Fruit fly (Drosophila melanogaster) whole organism, pupa: ENCODE data around the gene XNP.
A peak's percentile ranks its signal among the peaks of the same experiment; 100 is the strongest.

Experiments used
- CG10348 ChIP-seq: fragments of 200-800 bp; sonication (Bioruptor generic); IDR thresholded peaks from 2 replicates; pipeline ENCODE4 v1.3.6; 2022; ENCODE audit warnings: missing biosample characterization, missing genetic modification characterization
- CG12605 ChIP-seq: fragments of 200-800 bp; sonication (Bioruptor generic); IDR thresholded peaks from 2 replicates; pipeline ENCODE4 v1.3.6; 2022; ENCODE audit warnings: missing biosample characterization, missing genetic modification characterization
- CG13204 ChIP-seq: fragments of 200-800 bp; sonication (Bioruptor generic); optimal IDR thresholded peaks from 2 replicates; lab custom pipeline; 2018; ENCODE audit warnings: missing biosample characterization, mild to moderate bottlenecking, missing genetic modification characterization, moderate library complexity
- CG14655 ChIP-seq: fragments of 200-800 bp; sonication (Bioruptor generic); optimal IDR thresholded peaks from 3 replicates; lab custom pipeline; 2017; ENCODE audit warnings: mild to moderate bottlenecking, missing biosample characterization, missing genetic modification reagents, missing genetic modification characterization
- CG15710 ChIP-seq: fragments of 200-800 bp; sonication (Bioruptor generic); optimal IDR thresholded peaks from 2 replicates; lab custom pipeline; 2018; ENCODE audit warnings: missing biosample characterization, mild to moderate bottlenecking, missing genetic modification characterization, moderate library complexity
- CG17806 ChIP-seq: fragments of 200-800 bp; sonication (Bioruptor generic); optimal IDR thresholded peaks from 2 replicates; lab custom pipeline; 2018; ENCODE audit warnings: missing biosample characterization, mild to moderate bottlenecking, missing genetic modification characterization, moderate library complexity
- CG32121 ChIP-seq: fragments of 200-800 bp; sonication (Bioruptor generic); IDR thresholded peaks from 2 replicates; pipeline ENCODE4 v1.3.6; 2022; ENCODE audit warnings: missing biosample characterization, missing genetic modification characterization
- CG34367 ChIP-seq: fragments of 200-800 bp; sonication (Bioruptor generic); optimal IDR thresholded peaks from 2 replicates; lab custom pipeline; 2018; ENCODE audit warnings: missing biosample characterization, mild to moderate bottlenecking, missing genetic modification characterization
- CG4496 ChIP-seq: fragments of 200-800 bp; sonication (Bioruptor generic); IDR thresholded peaks from 3 replicates; pipeline ENCODE4 v1.3.6; 2022; ENCODE audit warnings: missing biosample characterization, missing genetic modification characterization
- CG8159 ChIP-seq: fragments of 200-800 bp; sonication (Bioruptor generic); optimal IDR thresholded peaks from 3 replicates; lab custom pipeline; 2018; ENCODE audit warnings: missing biosample characterization, mild to moderate bottlenecking, missing genetic modification characterization, moderate library complexity
- CG8301 ChIP-seq: fragments of 200-800 bp; sonication (Bioruptor generic); optimal IDR thresholded peaks from 2 replicates; lab custom pipeline; 2018; ENCODE audit warnings: missing biosample characterization, mild to moderate bottlenecking, missing genetic modification characterization
- CG9948 ChIP-seq: fragments of 200-800 bp; sonication (Bioruptor generic); optimal IDR thresholded peaks from 2 replicates; lab custom pipeline; 2018; ENCODE audit warnings: missing biosample characterization, mild to moderate bottlenecking, missing genetic modification characterization, moderate library complexity
- D1 ChIP-seq: fragments of 200-800 bp; sonication (Bioruptor generic); optimal IDR thresholded peaks from 2 replicates; lab custom pipeline; 2018; ENCODE audit warnings: missing biosample characterization, mild to moderate bottlenecking, missing genetic modification characterization, moderate library complexity
- EcR ChIP-seq: fragments of 200-800 bp; sonication (Bioruptor generic); optimal IDR thresholded peaks from 3 replicates; lab custom pipeline; 2019; ENCODE audit warnings: missing biosample characterization, missing genetic modification characterization, mild to moderate bottlenecking, moderate library complexity, missing genetic modification reagents
- Ets98B ChIP-seq: fragments of 200-800 bp; sonication (Bioruptor generic); IDR thresholded peaks from 2 replicates; pipeline ENCODE4 v1.3.6; 2022; ENCODE audit warnings: missing biosample characterization, missing genetic modification characterization
- Pif1A ChIP-seq: fragments of 200-800 bp; sonication (Bioruptor generic); optimal IDR thresholded peaks from 3 replicates; lab custom pipeline; 2016; ENCODE audit warnings: missing biosample characterization, missing genetic modification characterization
- Pif1B ChIP-seq: fragments of 200-800 bp; sonication (Bioruptor generic); optimal IDR thresholded peaks from 3 replicates; lab custom pipeline; 2016; ENCODE audit warnings: missing biosample characterization, missing genetic modification characterization
- Snoo ChIP-seq: fragments of 200-800 bp; sonication (Bioruptor generic); optimal IDR thresholded peaks from 3 replicates; lab custom pipeline; 2017; ENCODE audit warnings: missing biosample characterization, mild to moderate bottlenecking, missing genetic modification characterization, inconsistent platforms
- fd96Ca ChIP-seq: fragments of 200-800 bp; sonication (Bioruptor generic); IDR thresholded peaks from 3 replicates; pipeline ENCODE4 v1.3.6; 2022; ENCODE audit warnings: missing biosample characterization, missing genetic modification characterization
- gl ChIP-seq: fragments of 200-800 bp; sonication (Bioruptor generic); optimal IDR thresholded peaks from 2 replicates; lab custom pipeline; 2018; ENCODE audit warnings: missing biosample characterization, mild to moderate bottlenecking, missing genetic modification characterization
- rn ChIP-seq: fragments of 200-800 bp; sonication (Bioruptor generic); IDR thresholded peaks from 2 replicates; pipeline ENCODE4 v1.3.6; 2022; ENCODE audit warnings: missing biosample characterization, missing genetic modification characterization

XNP gene

DNA sequence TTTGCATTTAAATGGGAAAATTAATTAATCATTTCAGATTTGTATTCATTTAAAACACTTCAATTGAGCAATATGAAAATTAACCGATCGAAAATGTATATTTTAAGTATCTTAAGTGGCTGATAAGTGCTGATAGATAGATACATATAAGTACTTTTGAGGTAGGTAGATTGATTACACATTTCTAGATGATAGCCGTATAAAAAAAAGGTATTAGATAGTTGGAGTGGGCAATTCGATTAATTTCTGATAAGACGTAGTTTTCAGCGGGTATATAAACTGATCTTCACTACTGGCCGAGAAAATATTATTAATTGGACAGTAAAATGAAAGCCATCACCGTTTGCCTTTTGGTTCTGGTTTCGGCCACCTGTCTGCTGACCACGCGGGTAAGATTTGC lies 22.3 kb upstream of the XNP start, which contains the start of gene CG5107:
TSS of gene CG5107 (plus strand) at position 301 of the 400 bp plus-strand sequence.
- TF ChIP-seq CG4496 (GFP tag; lab: Robert Waterston, UW) = no peak
- TF ChIP-seq fd96Ca (GFP tag; lab: Robert Waterston, UW) = no peak
- no peak for TF ChIP-seq CG9948
- TF ChIP-seq CG10348 (GFP tag; lab: Robert Waterston, UW) = no peak
- no peak for TF ChIP-seq EcR (GFP tag; lab: Kevin White, UChicago)
- TF ChIP-seq gl (tag; lab: Kevin White, UChicago) = no peak
- no peak for TF ChIP-seq CG12605 (GFP tag; lab: Robert Waterston, UW)
- no peak for TF ChIP-seq Ets98B (GFP tag; lab: Robert Waterston, UW)

DNA sequence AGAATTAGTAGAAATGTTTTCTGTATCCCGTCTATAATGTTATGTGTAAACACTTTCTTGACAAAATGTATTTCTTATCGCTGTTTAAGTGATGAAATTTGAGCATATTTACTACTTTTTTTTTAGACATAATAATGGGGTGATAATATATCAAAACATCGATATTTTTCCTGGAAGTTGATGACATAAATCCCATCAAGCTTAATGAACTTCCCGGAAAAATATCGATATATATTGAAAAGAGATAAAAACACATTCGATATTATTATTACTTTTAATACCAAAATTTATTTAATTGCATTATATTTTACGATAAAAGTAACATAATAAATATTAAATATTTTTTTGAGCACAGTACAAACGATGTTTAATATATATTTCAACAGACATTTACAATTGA lies 13.1 kb upstream of the XNP start:
- TF ChIP-seq EcR (GFP tag; lab: Kevin White, UChicago) = no peak
- no peak for TF ChIP-seq CG10348 (GFP tag; lab: Robert Waterston, UW)
- no peak for TF ChIP-seq fd96Ca (GFP tag; lab: Robert Waterston, UW)

DNA sequence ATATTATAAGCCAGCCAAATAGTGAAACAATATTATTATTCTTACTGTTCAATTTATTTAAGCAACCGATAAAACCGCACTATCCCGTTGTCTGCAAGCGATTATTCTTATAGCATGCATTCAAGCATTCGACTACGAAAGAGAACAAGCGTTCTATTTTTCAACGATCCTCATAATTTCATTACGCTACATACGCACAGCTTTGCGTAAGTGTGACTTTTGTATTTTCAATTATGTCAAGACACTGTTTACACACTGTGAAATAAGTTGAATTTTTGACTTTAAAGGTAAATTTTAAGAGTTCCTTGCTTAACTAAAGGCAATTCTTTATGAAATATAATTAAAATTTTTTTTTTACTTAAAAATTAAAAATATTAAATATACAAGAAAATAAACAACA lies 12.4 kb upstream of the XNP start, which contains the start of gene CG33494:
TSS of gene CG33494 (minus strand) at position 90 of the 400 bp plus-strand sequence.
- no peak for TF ChIP-seq Pif1B (GFP tag; lab: Kevin White, UChicago)
- no peak for TF ChIP-seq rn
- TF ChIP-seq CG15710 (tag; lab: Kevin White, UChicago) = no peak
- no peak for TF ChIP-seq CG9948
- no peak for TF ChIP-seq CG12605 (GFP tag; lab: Robert Waterston, UW)
- TF ChIP-seq CG34367 (tag; lab: Kevin White, UChicago) = no peak
- TF ChIP-seq CG13204 (GFP tag; lab: Kevin White, UChicago) = no peak
- TF ChIP-seq CG4496 (GFP tag; lab: Robert Waterston, UW) = no peak
- no peak for TF ChIP-seq D1
- TF ChIP-seq CG32121 (GFP tag; lab: Robert Waterston, UW) = no peak
- no peak for TF ChIP-seq CG14655 (GFP tag; lab: Kevin White, UChicago)
- TF ChIP-seq, all 21 proteins: peak for 0

DNA sequence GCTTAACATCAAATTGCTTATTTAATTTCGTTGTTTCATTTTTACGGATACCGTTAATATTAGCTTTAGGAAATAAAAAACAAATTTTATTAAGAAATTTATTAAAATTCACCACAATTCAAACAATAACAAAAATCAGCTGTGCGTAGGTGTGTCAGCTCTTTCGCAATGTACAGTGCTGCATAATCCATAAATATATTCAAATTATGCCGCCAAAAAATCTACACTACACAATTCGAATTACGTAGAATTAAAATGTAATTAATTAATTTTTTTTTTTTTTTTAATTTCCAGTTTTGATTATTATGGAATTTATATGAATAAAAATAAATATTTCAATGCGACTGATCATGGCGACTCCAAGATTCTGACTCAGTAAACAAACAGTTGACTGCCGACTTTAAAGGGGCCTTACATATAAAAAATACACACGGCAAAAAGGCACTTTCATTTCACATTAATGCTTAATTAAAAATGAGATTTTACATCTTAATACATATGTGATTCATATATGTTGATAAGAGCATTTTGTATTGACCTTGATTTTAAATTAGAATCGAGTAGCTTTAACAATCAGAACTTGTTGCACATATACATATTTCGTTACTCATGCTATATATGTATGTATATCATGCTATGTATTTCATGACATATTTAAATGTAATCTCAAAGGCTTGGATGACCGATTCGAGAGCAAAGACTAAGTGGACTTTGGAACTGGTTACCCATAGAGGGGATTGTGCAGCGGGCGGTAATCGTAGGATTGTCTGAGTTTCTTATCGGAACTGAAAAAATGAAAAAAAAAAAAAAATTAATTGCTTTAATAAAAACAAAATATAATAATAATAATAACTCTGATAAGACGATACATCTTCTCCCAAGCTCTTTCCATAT lies 10.9 kb upstream of the XNP start:
- TF ChIP-seq CG15710 (tag; lab: Kevin White, UChicago) (no peak), CG8301 (tag; lab: Kevin White, UChicago) (peak; percentile 57), Pif1B (GFP tag; lab: Kevin White, UChicago) (peak; percentile 71), CG8159 (peak; percentile 41), fd96Ca (GFP tag; lab: Robert Waterston, UW) (no peak), EcR (GFP tag; lab: Kevin White, UChicago) (no peak), CG4496 (GFP tag; lab: Robert Waterston, UW) (0 out of 3 replicates have a peak, but pooled peaks have one; percentile 25), Pif1A (GFP tag; lab: Kevin White, UChicago) (peak; percentile 57), CG14655 (GFP tag; lab: Kevin White, UChicago) (peak; percentile 65), CG32121 (GFP tag; lab: Robert Waterston, UW) (0 out of 2 replicates have a peak, but pooled peaks have one; percentile 25), CG10348 (GFP tag; lab: Robert Waterston, UW) (no peak), CG13204 (GFP tag; lab: Kevin White, UChicago) (peak; percentile 39), Ets98B (GFP tag; lab: Robert Waterston, UW) (no peak), Snoo (tag; lab: Kevin White, UChicago) (peak; percentile 33), CG12605 (GFP tag; lab: Robert Waterston, UW) (peak; percentile 38; the same call in 1 of the 2 replicates), CG9948 (no peak), rn (no peak), gl (tag; lab: Kevin White, UChicago) (peak; percentile 82), CG34367 (tag; lab: Kevin White, UChicago) (peak; percentile 4), CG17806 (peak; percentile 42), D1 (peak; percentile 66)

DNA sequence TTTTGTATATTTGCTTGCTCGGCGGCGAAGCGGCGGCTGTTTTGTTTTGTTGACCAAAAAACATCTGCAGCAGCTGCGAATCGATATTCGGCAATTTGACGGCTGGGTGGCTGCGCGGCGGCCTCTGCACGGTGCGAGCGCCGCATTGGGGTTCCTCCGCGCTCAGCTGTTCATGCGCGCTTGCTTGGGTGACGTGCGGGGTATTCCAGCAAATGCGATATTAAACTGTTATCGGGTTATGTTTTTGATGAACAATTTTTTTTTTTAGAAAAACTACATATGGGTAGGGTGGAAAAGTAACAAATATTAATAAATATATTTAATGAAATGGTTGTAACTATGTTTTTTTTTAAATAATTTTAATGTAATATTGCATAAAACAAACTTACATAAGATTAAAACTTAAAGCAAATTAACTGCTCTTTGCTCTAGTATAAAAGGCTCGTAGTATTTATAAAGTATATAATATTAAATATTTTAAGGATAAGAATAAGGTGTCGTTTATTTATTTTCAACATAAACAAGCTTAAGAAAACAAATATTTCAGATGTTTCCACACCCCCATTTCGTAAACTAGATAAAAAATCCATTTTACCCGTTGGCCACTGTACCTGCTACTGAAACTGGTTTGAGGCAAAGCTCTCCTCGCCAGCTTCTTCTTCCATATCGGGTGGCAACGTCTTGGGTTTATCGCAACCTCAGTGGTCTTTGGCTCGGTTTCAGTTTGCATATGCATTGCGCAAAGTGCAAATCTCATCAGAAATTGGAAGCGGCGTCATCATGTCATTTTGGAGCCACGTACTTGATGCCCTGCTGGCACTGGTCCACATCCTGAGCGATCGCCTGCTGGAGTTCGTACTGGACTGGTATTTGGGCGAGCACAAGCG lies 8.4 kb upstream of the XNP start, which contains the start of the genes Gnpat and CG5112:
TSS of gene Gnpat (minus strand) at position 159 of the 887 bp plus-strand sequence.
TSS of gene CG5112 (plus strand) at position 683 of the 887 bp plus-strand sequence.
- TF ChIP-seq gl (tag; lab: Kevin White, UChicago) (no peak), D1 (no peak), CG8301 (tag; lab: Kevin White, UChicago) (no peak), CG17806 (peak; percentile 13), Pif1B (GFP tag; lab: Kevin White, UChicago) (no peak), CG9948 (peak; percentile 24), fd96Ca (GFP tag; lab: Robert Waterston, UW) (no peak; the same call in 1 of the 3 replicates), CG12605 (GFP tag; lab: Robert Waterston, UW) (0 out of 2 replicates have a peak, but pooled peaks have one; percentile 32), EcR (GFP tag; lab: Kevin White, UChicago) (peak; percentile 73), CG14655 (GFP tag; lab: Kevin White, UChicago) (peak; percentile 19), Ets98B (GFP tag; lab: Robert Waterston, UW) (peak; percentile 6; the same call in 1 of the 2 replicates), rn (no peak), CG4496 (GFP tag; lab: Robert Waterston, UW) (peak; percentile 6; the same call in 1 of the 3 replicates), CG8159 (peak; percentile 46), CG32121 (GFP tag; lab: Robert Waterston, UW) (no peak), CG13204 (GFP tag; lab: Kevin White, UChicago) (peak; percentile 11), CG10348 (GFP tag; lab: Robert Waterston, UW) (no peak), Pif1A (GFP tag; lab: Kevin White, UChicago) (no peak), Snoo (tag; lab: Kevin White, UChicago) (peak; percentile 44), CG15710 (tag; lab: Kevin White, UChicago) (peak; percentile 44), CG34367 (tag; lab: Kevin White, UChicago) (no peak)
